Fruit fly (Drosophila melanogaster) whole organism, prepupa: Measurements from ENCODE around the gene CG33098.

Source experiments
- Blimp-1 ChIP-seq: fragments of 200-800 bp; sonication (Bioruptor generic); optimal IDR thresholded peaks from 3 replicates; lab custom pipeline; 2017; ENCODE audit warnings: missing biosample characterization, missing genetic modification characterization, mild to moderate bottlenecking, moderate library complexity, missing genetic modification reagents
- CG10631 ChIP-seq: fragments of 200-800 bp; sonication (Bioruptor generic); optimal IDR thresholded peaks from 2 replicates; lab custom pipeline; 2016; ENCODE audit warnings: missing biosample characterization, missing genetic modification characterization
- CG10669 ChIP-seq: fragments of 200-800 bp; sonication (Bioruptor generic); optimal IDR thresholded peaks from 3 replicates; lab custom pipeline; 2018; ENCODE audit warnings: missing biosample characterization, mild to moderate bottlenecking, missing genetic modification characterization, moderate library complexity
- CG1621 ChIP-seq: fragments of 200-800 bp; sonication (Bioruptor generic); optimal IDR thresholded peaks from 3 replicates; lab custom pipeline; 2018; ENCODE audit warnings: missing biosample characterization, mild to moderate bottlenecking, missing genetic modification characterization
- CG3032 ChIP-seq: fragments of 200-800 bp; optimal IDR thresholded peaks from 2 replicates; lab custom pipeline; 2019; ENCODE audit warnings: missing biosample characterization, mild to moderate bottlenecking, missing genetic modification characterization, moderate library complexity
- CG31627 ChIP-seq: fragments of 200-800 bp; sonication (Bioruptor generic); optimal IDR thresholded peaks from 3 replicates; lab custom pipeline; 2016; ENCODE audit warnings: missing biosample characterization, missing genetic modification characterization
- CG32006 ChIP-seq: fragments of 200-800 bp; sonication (Bioruptor generic); optimal IDR thresholded peaks from 3 replicates; lab custom pipeline; 2017; ENCODE audit warnings: missing biosample characterization, mild to moderate bottlenecking, missing genetic modification characterization
- CG4318 ChIP-seq: fragments of 200-800 bp; sonication (Bioruptor generic); optimal IDR thresholded peaks from 3 replicates; lab custom pipeline; 2017; ENCODE audit warnings: missing biosample characterization, mild to moderate bottlenecking, missing genetic modification characterization
- CG6163 ChIP-seq: fragments of 200-800 bp; sonication (Bioruptor generic); IDR thresholded peaks from 3 replicates; pipeline ENCODE4 v1.3.6; 2022; ENCODE audit warnings: missing biosample characterization, missing genetic modification characterization
- CG6276 ChIP-seq: fragments of 200-800 bp; sonication (Bioruptor generic); optimal IDR thresholded peaks from 2 replicates; lab custom pipeline; 2017; ENCODE audit warnings: missing biosample characterization, mild to moderate bottlenecking, missing genetic modification characterization
- CG6792 ChIP-seq: fragments of 200-800 bp; sonication (Bioruptor generic); optimal IDR thresholded peaks from 3 replicates; lab custom pipeline; 2016; ENCODE audit warnings: missing biosample characterization, missing genetic modification characterization
- CG6854 ChIP-seq: fragments of 200-800 bp; sonication (Bioruptor generic); optimal IDR thresholded peaks from 2 replicates; lab custom pipeline; 2017; ENCODE audit warnings: missing biosample characterization, mild to moderate bottlenecking, missing genetic modification characterization
- CG8119 ChIP-seq: fragments of 200-800 bp; sonication (Bioruptor generic); IDR thresholded peaks from 3 replicates; pipeline ENCODE4 v1.3.6; 2022; ENCODE audit warnings: missing biosample characterization, missing genetic modification characterization
- CG8319 ChIP-seq: fragments of 200-800 bp; sonication (Bioruptor generic); optimal IDR thresholded peaks from 3 replicates; lab custom pipeline; 2016; ENCODE audit warnings: missing biosample characterization, missing genetic modification characterization
- CG8632 ChIP-seq: fragments of 200-800 bp; sonication (Bioruptor generic); optimal IDR thresholded peaks from 3 replicates; lab custom pipeline; 2016; ENCODE audit warnings: missing biosample characterization, missing genetic modification characterization
- CG9139 ChIP-seq: fragments of 200-800 bp; sonication (Bioruptor generic); optimal IDR thresholded peaks from 3 replicates; lab custom pipeline; 2017; ENCODE audit warnings: missing biosample characterization, mild to moderate bottlenecking, missing genetic modification characterization
- Ets21C ChIP-seq: fragments of 200-800 bp; sonication (Bioruptor generic); optimal IDR thresholded peaks from 3 replicates; lab custom pipeline; 2016; ENCODE audit warnings: missing biosample characterization, missing genetic modification characterization
- Gug ChIP-seq: fragments of 200-800 bp; sonication (Bioruptor generic); IDR thresholded peaks from 2 replicates; pipeline ENCODE4 v1.3.6; 2022; ENCODE audit warnings: missing biosample characterization, missing genetic modification characterization
- Hr39 ChIP-seq: fragments of 200-800 bp; sonication (Bioruptor generic); optimal IDR thresholded peaks from 2 replicates; lab custom pipeline; 2016; ENCODE audit warnings: missing biosample characterization, missing genetic modification characterization
- Hr4 ChIP-seq: fragments of 200-800 bp; sonication (Bioruptor generic); optimal IDR thresholded peaks from 3 replicates; lab custom pipeline; 2016; ENCODE audit warnings: missing biosample characterization, missing genetic modification characterization
- Lpt ChIP-seq: fragments of 200-800 bp; sonication (Bioruptor generic); optimal IDR thresholded peaks from 3 replicates; lab custom pipeline; 2016; ENCODE audit warnings: missing biosample characterization, missing genetic modification characterization
- OdsH ChIP-seq: fragments of 200-800 bp; sonication (Bioruptor generic); optimal IDR thresholded peaks from 3 replicates; lab custom pipeline; 2016; ENCODE audit warnings: missing biosample characterization, missing genetic modification characterization
- Smox ChIP-seq: fragments of 200-800 bp; sonication (Bioruptor generic); optimal IDR thresholded peaks from 3 replicates; lab custom pipeline; 2016; ENCODE audit warnings: missing biosample characterization, missing genetic modification characterization
- Sox102F ChIP-seq: fragments of 200-800 bp; sonication (Bioruptor generic); optimal IDR thresholded peaks from 2 replicates; lab custom pipeline; 2016; ENCODE audit warnings: missing biosample characterization, mild to moderate bottlenecking, missing genetic modification characterization
- achi ChIP-seq: fragments of 200-800 bp; sonication (Bioruptor generic); optimal IDR thresholded peaks from 3 replicates; lab custom pipeline; 2016; ENCODE audit warnings: missing biosample characterization, missing genetic modification characterization
- acj6 ChIP-seq: fragments of 200-800 bp; sonication (Bioruptor generic); optimal IDR thresholded peaks from 3 replicates; lab custom pipeline; 2016; ENCODE audit warnings: missing biosample characterization, missing genetic modification characterization
- cyc ChIP-seq: fragments of 200-800 bp; sonication (Bioruptor generic); optimal IDR thresholded peaks from 3 replicates; lab custom pipeline; 2016; ENCODE audit warnings: missing biosample characterization, missing genetic modification characterization
- dsx ChIP-seq: fragments of 200-800 bp; optimal IDR thresholded peaks from 3 replicates; lab custom pipeline; 2019; ENCODE audit warnings: missing biosample characterization, mild to moderate bottlenecking, missing genetic modification characterization, moderate library complexity; ENCODE audit not compliant: poor library complexity, severe bottlenecking
- eg ChIP-seq: fragments of 200-800 bp; sonication (Bioruptor generic); IDR thresholded peaks from 3 replicates; pipeline ENCODE4 v1.3.6; 2022; ENCODE audit warnings: missing biosample characterization, missing genetic modification characterization
- esn ChIP-seq: fragments of 200-800 bp; sonication (Bioruptor generic); optimal IDR thresholded peaks from 2 replicates; lab custom pipeline; 2016; ENCODE audit warnings: missing biosample characterization, mild to moderate bottlenecking, missing genetic modification characterization, moderate library complexity
- fd85E ChIP-seq: fragments of 200-800 bp; sonication (Bioruptor generic); optimal IDR thresholded peaks from 3 replicates; lab custom pipeline; 2016; ENCODE audit warnings: missing biosample characterization, missing genetic modification characterization
- fkh ChIP-seq: fragments of 200-800 bp; sonication (Bioruptor generic); optimal IDR thresholded peaks from 3 replicates; lab custom pipeline; 2017; ENCODE audit warnings: missing biosample characterization, mild to moderate bottlenecking, missing genetic modification characterization, moderate library complexity
- net ChIP-seq: fragments of 200-800 bp; sonication (Bioruptor generic); optimal IDR thresholded peaks from 3 replicates; lab custom pipeline; 2016; ENCODE audit warnings: missing biosample characterization, missing genetic modification characterization
- pdm3 ChIP-seq: fragments of 200-800 bp; sonication (Bioruptor generic); optimal IDR thresholded peaks from 3 replicates; lab custom pipeline; 2016; ENCODE audit warnings: missing biosample characterization, missing genetic modification characterization
- salr ChIP-seq, 2 experiments: fragments of 200-800 bp; sonication (Bioruptor generic); optimal IDR thresholded peaks; 3 replicates each; lab custom pipeline; 2016 to 2018; ENCODE audit warnings: missing biosample characterization in 2 of 2, missing genetic modification characterization in 2 of 2, mild to moderate bottlenecking in 1 of 2
- ss ChIP-seq, 2 experiments: fragments of 200-800 bp; sonication (Bioruptor generic); optimal IDR thresholded peaks; 2 replicates in 1 of 2; 3 replicates in 1 of 2; lab custom pipeline; 2017 to 2018; ENCODE audit warnings: mild to moderate bottlenecking in 2 of 2, missing biosample characterization in 2 of 2, missing genetic modification characterization in 2 of 2, moderate library complexity in 1 of 2
- svp ChIP-seq: fragments of 200-800 bp; sonication (Bioruptor generic); peaks from one replicate; lab custom pipeline; 2016; ENCODE audit warnings: missing biosample characterization, missing genetic modification characterization
- vri ChIP-seq: fragments of 200-800 bp; sonication (Bioruptor generic); optimal IDR thresholded peaks from 3 replicates; lab custom pipeline; 2016; ENCODE audit warnings: missing biosample characterization, mild to moderate bottlenecking, missing genetic modification characterization

The CG33098 gene

dm6 chr3R:12385949-12386348, 1.0 kb upstream of the CG33098 start, which contains the start of gene Sol1:
Sol1 (plus strand) TSS chr3R:12386249.
- TF ChIP-seq CG10669 (GFP tag; lab: Kevin White, UChicago) (no peak), OdsH (GFP tag; lab: Kevin White, UChicago) (no peak), acj6 (GFP tag; lab: Kevin White, UChicago) (no peak), Sox102F (GFP tag; lab: Kevin White, UChicago) (no peak), CG3032 (tag; lab: Kevin White, UChicago) (no peak), svp (GFP tag; lab: Kevin White, UChicago) (no peak), Hr4 (GFP tag; lab: Kevin White, UChicago) (no peak), achi (GFP tag; lab: Kevin White, UChicago) (no peak)

DNA sequence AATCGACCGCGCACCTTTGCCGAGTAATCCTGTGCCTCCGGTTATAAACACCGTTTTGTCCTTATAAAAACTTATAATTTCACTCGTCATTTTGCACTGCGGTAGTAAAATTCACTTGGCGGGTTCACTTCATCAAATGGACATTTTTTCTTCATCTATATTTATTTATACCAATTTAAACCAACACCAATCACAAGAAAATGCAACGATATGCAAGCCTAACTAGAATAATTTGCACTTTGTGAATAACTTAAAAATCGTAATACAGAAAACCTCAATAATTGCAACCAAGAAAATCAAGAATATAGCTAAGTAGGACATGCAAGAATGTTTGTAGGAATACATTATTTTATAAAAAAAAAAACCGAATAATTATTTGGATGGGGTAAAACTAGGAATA, 8.9 kb downstream of the CG33098 start, which contains the start of the genes CG10096 and CG10097:
CG10096 (minus strand) TSS at position 101 of the 400 bp plus-strand sequence.
CG10097 (minus strand) TSS at position 101 of the 400 bp plus-strand sequence.
- TF ChIP-seq CG10669 (GFP tag; lab: Kevin White, UChicago) (no peak), CG6276 (GFP tag; lab: Kevin White, UChicago) (no peak), CG4318 (GFP tag; lab: Kevin White, UChicago) (no peak), CG31627 (no peak)

- TF ChIP-seq vri (GFP tag; lab: Kevin White, UChicago) (peak; percentile 39), svp (GFP tag; lab: Kevin White, UChicago) (peak; percentile 71), salr (GFP tag; optimal IDR thresholded peaks at IDR 0.05; lab: Kevin White, UChicago) (no peak)
Observed at dm6 chr3R:12398054-12398453, 11.1 kb downstream of the CG33098 start.

DNA sequence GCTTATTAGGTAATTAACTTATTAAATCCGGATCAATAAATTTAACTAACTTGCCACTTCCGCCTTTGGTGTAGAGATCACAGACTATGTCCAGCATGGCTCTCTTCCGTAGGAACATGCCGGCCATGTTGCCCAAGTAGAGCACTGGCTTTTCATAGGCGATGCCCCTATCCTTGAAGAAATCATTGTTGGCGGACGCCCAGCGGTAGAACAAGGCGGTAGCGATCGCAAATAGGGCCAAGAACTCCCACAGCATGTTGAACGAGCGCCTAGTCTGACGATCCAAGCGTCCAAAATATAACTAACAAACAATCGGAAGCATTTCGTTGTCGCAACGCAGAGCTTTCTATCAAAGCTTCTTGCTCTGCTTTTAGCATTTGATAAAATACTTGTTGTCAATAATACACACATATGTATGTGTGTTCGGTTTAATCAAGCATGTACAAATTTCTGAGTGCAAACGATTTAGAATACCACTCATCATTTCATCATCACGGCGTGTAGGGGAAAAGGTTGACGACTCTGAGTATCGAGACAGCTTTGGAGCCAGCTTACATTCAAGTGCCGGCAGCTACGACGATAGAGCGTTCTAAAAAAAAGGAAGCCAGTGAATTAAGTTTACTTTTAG, 11.7 kb downstream of the CG33098 start, which contains the start of gene Cyp9f3:
Cyp9f3 (minus strand) TSS at position 310 of the 628 bp plus-strand sequence.
- peak; percentile 44 for TF ChIP-seq vri (GFP tag; lab: Kevin White, UChicago)
- TF ChIP-seq CG1621 (tag; lab: Kevin White, UChicago): no peak
- TF ChIP-seq pdm3: no peak
- TF ChIP-seq esn (GFP tag; lab: Kevin White, UChicago): no peak
- no peak for TF ChIP-seq CG9139
- no peak for TF ChIP-seq Lpt
- peak; percentile 43 for TF ChIP-seq svp (GFP tag; lab: Kevin White, UChicago)

DNA sequence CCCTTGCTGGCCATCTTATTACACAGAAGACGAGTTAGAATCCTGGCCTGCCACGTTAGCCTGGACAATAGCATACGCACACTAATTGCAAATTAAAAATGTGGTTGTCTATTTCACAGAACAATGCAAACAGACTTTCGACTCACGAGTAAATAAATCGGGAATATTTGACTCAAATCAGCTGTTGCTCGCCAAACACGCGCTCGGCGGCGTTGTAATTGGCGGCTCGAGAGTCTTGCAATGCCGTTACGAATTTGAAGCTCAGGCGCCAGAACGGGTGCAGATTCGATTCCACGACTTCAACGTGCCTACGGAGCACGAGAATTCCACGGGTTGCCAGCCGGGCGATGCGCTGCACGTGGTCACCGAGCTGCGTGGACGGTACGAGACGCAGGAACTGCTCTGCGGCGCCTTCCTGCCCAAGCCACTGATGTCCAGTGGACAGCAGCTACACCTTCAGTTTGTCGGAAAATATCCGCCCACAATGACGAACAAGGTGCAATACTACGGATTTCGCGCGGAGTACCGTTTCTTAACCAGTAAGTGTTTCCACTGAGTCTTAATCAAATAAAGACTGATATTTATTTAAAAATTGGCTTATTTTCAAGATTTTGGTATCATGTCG, 14.8 kb downstream of the CG33098 start, which contains the start of gene DNAlig3:
DNAlig3 (minus strand) TSS at position 168 of the 625 bp plus-strand sequence.
- TF ChIP-seq Blimp-1 (GFP tag; lab: Kevin White, UChicago): no peak
- peak; percentile 98 for TF ChIP-seq fkh (GFP tag; lab: Kevin White, UChicago)
- peak; percentile 51 for TF ChIP-seq CG6854
- no peak for TF ChIP-seq dsx (GFP tag; lab: Kevin White, UChicago)

- TF ChIP-seq svp (GFP tag; lab: Kevin White, UChicago) (peak; percentile 99), CG10631 (peak; percentile 91), CG8119 (GFP tag; lab: Robert Waterston, UW) (peak; percentile 94), cyc (GFP tag; lab: Kevin White, UChicago) (peak; percentile 99), net (GFP tag; lab: Kevin White, UChicago) (peak; percentile 94), Smox (GFP tag; lab: Kevin White, UChicago) (peak; percentile 96), ss (GFP tag; optimal IDR thresholded peaks at IDR 0.05; lab: Kevin White, UChicago) (peak; percentile 97 to 98), CG6163 (GFP tag; lab: Robert Waterston, UW) (peak; percentile 100), Ets21C (GFP tag; lab: Kevin White, UChicago) (peak; percentile 92), fd85E (GFP tag; lab: Kevin White, UChicago) (peak; percentile 97), acj6 (GFP tag; lab: Kevin White, UChicago) (peak; percentile 93), CG8319 (GFP tag; lab: Kevin White, UChicago) (peak; percentile 94), Gug (GFP tag; lab: Robert Waterston, UW) (peak; percentile 85), CG6792 (GFP tag; lab: Kevin White, UChicago) (peak; percentile 96), OdsH (GFP tag; lab: Kevin White, UChicago) (peak; percentile 95), CG8632 (GFP tag; lab: Kevin White, UChicago) (peak; percentile 97), Blimp-1 (GFP tag; lab: Kevin White, UChicago) (peak; percentile 93), Hr39 (GFP tag; lab: Kevin White, UChicago) (peak; percentile 94), dsx (GFP tag; lab: Kevin White, UChicago) (peak; percentile 98), CG31627 (peak; percentile 96), CG32006 (GFP tag; lab: Kevin White, UChicago) (peak; percentile 92), eg (GFP tag; lab: Robert Waterston, UW) (peak; percentile 98), CG6854 (peak; percentile 99)
Observed at dm6 chr3R:12402935-12403334, 15.9 kb downstream of the CG33098 start.
